Worm (Caenorhabditis elegans): ENCODE measurements around the gene F25D1.3.

DNA sequence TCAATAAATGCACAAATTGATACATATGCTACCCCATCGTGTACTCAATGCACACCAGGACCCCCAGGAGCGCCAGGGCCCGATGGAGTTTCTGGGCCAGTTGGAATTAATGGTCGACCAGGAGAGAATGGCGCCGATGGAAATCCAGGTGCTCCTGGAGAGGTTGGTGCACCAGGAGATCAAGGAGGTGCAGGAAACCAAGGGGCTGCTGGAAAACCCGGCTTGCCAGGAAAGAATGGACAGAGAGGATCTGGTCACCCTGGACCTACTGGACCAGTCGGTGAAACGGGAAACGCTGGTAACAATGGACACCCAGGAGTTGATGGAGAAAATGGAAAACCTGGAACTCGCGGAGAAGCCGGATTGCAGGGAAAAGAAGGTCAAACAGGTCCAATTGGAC is 33.1 kb downstream of the F25D1.3 start:
- TF ChIP-seq ama-1 (optimal IDR thresholded peaks at IDR 0.05) = no peak
- no peak for TF ChIP-seq tbx-37 (GFP tag; conservative IDR thresholded peaks at IDR 0.05)
- TF ChIP-seq B0310.2 (tag; optimal IDR thresholded peaks at IDR 0.05) = no peak
- TF ChIP-seq sea-1 (GFP tag; conservative IDR thresholded peaks at IDR 0.05) = no peak
- TF ChIP-seq scrt-1 (GFP tag; IDR thresholded peaks at IDR 0.05) = no peak
